Worm (Caenorhabditis elegans): ENCODE results near the gene C25H3.17.
A peak's percentile ranks its signal among the peaks of the same experiment; 100 is the strongest.

ce11 chrII:5714807-5715206 lies 45.3 kb upstream of the C25H3.17 start, which contains the start of the genes tiar-1 and lelo-4:
- TF ChIP-seq mdl-1 (tag; optimal IDR thresholded peaks at IDR 0.05) (no peak), dve-1 (tag; optimal IDR thresholded peaks at IDR 0.05; ENCODE audit: insufficient read depth) (peak; percentile 58), snpc-4 (tag; optimal IDR thresholded peaks at IDR 0.05) (no peak), lin-13 (GFP tag; optimal IDR thresholded peaks at IDR 0.05) (peak; percentile 64), nhr-6 (tag; optimal IDR thresholded peaks at IDR 0.05) (peak; percentile 38), lim-7 (GFP tag; IDR thresholded peaks at IDR 0.05) (no peak), ceh-82 (tag; optimal IDR thresholded peaks at IDR 0.05) (no peak)

All from whole organism, L4 larva.